Fruit fly (Drosophila melanogaster): ENCODE data around the gene mtrm.
A peak's percentile ranks its signal among the peaks of the same experiment; 100 is the strongest.

mtrm gene

dm6 chr3L:8449202-8449799, 36.5 kb downstream of the mtrm start, which contains the start of gene CG6983 (continued):
- no peak for TF ChIP-seq CG3281 (GFP tag; optimal IDR thresholded peaks at IDR 0.05)
- TF ChIP-seq chinmo (GFP tag; IDR thresholded peaks at IDR 0.05; ENCODE audit: partially characterized antibody): peak; percentile 79; the same call in 3 of the 4 replicates
- no peak for TF ChIP-seq fd3F (GFP tag; optimal IDR thresholded peaks at IDR 0.05)
- peak; percentile 83 for TF ChIP-seq CG3995 (GFP tag; optimal IDR thresholded peaks at IDR 0.05)
- TF ChIP-seq TFAM (GFP tag; optimal IDR thresholded peaks at IDR 0.05): no peak
- TF ChIP-seq CG14860 (GFP tag; IDR thresholded peaks at IDR 0.05; ENCODE audit: partially characterized antibody): no peak
- TF ChIP-seq gce (GFP tag; IDR thresholded peaks at IDR 0.05): no peak
- TF ChIP-seq bab2 (GFP tag; optimal IDR thresholded peaks at IDR 0.05): no peak
- no peak for TF ChIP-seq ase (GFP tag; IDR thresholded peaks at IDR 0.05)
- TF ChIP-seq eyg (GFP tag; optimal IDR thresholded peaks at IDR 0.05): no peak
- no peak for TF ChIP-seq gro (GFP tag; optimal IDR thresholded peaks at IDR 0.05)
- no peak for TF ChIP-seq sd (tag; optimal IDR thresholded peaks at IDR 0.05)
- no peak for TF ChIP-seq D (optimal IDR thresholded peaks at IDR 0.05)
- no peak for TF ChIP-seq D (GFP tag; optimal IDR thresholded peaks at IDR 0.05)
- no peak for TF ChIP-seq CG11504 (tag; optimal IDR thresholded peaks at IDR 0.05)
- TF ChIP-seq Scr (GFP tag; IDR thresholded peaks at IDR 0.05; ENCODE audit: partially characterized antibody): peak; percentile 78
- TF ChIP-seq Vsx1 (GFP tag; optimal IDR thresholded peaks at IDR 0.05): no peak
- TF ChIP-seq CG17328 (GFP tag; IDR thresholded peaks at IDR 0.05): no peak
- TF ChIP-seq gsb (GFP tag; IDR thresholded peaks at IDR 0.05): no peak
- TF ChIP-seq CG16863 (GFP tag; optimal IDR thresholded peaks at IDR 0.05): no peak
- TF ChIP-seq CG11560 (tag; IDR thresholded peaks at IDR 0.05): no peak
- TF ChIP-seq tup (GFP tag; optimal IDR thresholded peaks at IDR 0.05): no peak
- no peak for TF ChIP-seq Max (GFP tag; optimal IDR thresholded peaks at IDR 0.05)
- TF ChIP-seq wdn (GFP tag; IDR thresholded peaks at IDR 0.05): no peak
- TF ChIP-seq nau (GFP tag; optimal IDR thresholded peaks at IDR 0.05): no peak
- TF ChIP-seq prd (optimal IDR thresholded peaks at IDR 0.05): no peak
- no peak for TF ChIP-seq prd (GFP tag; IDR thresholded peaks at IDR 0.05)
- TF ChIP-seq CG34422 (GFP tag; IDR thresholded peaks at IDR 0.05): peak; percentile 8; the same call in 1 of the 3 replicates
- TF ChIP-seq CG3847 (GFP tag; IDR thresholded peaks at IDR 0.05): no peak
- no peak for TF ChIP-seq CG17385 (GFP tag; optimal IDR thresholded peaks at IDR 0.05)
- TF ChIP-seq zen (tag; optimal IDR thresholded peaks at IDR 0.05): no peak
- TF ChIP-seq CG2678 (tag; optimal IDR thresholded peaks at IDR 0.05): no peak
- peak; percentile 31 for TF ChIP-seq MBD-R2 (GFP tag; IDR thresholded peaks at IDR 0.05)
- TF ChIP-seq fd102C (GFP tag; optimal IDR thresholded peaks at IDR 0.05): no peak
- TF ChIP-seq Dbx (GFP tag; IDR thresholded peaks at IDR 0.05): no peak
- TF ChIP-seq NfI (GFP tag; optimal IDR thresholded peaks at IDR 0.05): peak; percentile 6
- no peak for TF ChIP-seq CG15011 (GFP tag; optimal IDR thresholded peaks at IDR 0.05)
- no peak for TF ChIP-seq Side (GFP tag; optimal IDR thresholded peaks at IDR 0.05)
- TF ChIP-seq CG2199 (GFP tag; IDR thresholded peaks at IDR 0.05): no peak
- no peak for TF ChIP-seq dimm (GFP tag; IDR thresholded peaks at IDR 0.05)
- no peak for TF ChIP-seq Bteb2 (GFP tag; optimal IDR thresholded peaks at IDR 0.05)
- peak; percentile 20 for TF ChIP-seq Lhr (GFP tag; optimal IDR thresholded peaks at IDR 0.05)
- no peak for TF ChIP-seq CG10274 (GFP tag; optimal IDR thresholded peaks at IDR 0.05)
- TF ChIP-seq zfh2 (GFP tag; optimal IDR thresholded peaks at IDR 0.05): no peak
- TF ChIP-seq CG15696 (tag; optimal IDR thresholded peaks at IDR 0.05): no peak
- TF ChIP-seq NK7.1 (GFP tag; optimal IDR thresholded peaks at IDR 0.05): no peak
- no peak for TF ChIP-seq Ets65A (GFP tag)
- no peak for TF ChIP-seq sens-2 (GFP tag; IDR thresholded peaks at IDR 0.05)
- TF ChIP-seq odd (GFP tag; optimal IDR thresholded peaks at IDR 0.05): no peak
- TF ChIP-seq CG1233 (GFP tag; optimal IDR thresholded peaks at IDR 0.05): no peak
- peak; percentile 14 for TF ChIP-seq corto (GFP tag; optimal IDR thresholded peaks at IDR 0.05)
- no peak for TF ChIP-seq Hsf (GFP tag; optimal IDR thresholded peaks at IDR 0.05)
